Worm (Caenorhabditis elegans): ENCODE measurements around the gene col-150.
"Not testable (repeated sequence)": the region's sequence is repeated elsewhere in the genome, so short reads cannot be mapped to it uniquely, and the experiment has no call there.

The col-150 gene

ce11 chrV:10294549-10294948 lies at the start of gene col-150:
Gene col-150 (minus strand): TSS chrV:10294649.
- no peak for TF ChIP-seq unc-62 (GFP tag; optimal IDR thresholded peaks at IDR 0.05)

DNA sequence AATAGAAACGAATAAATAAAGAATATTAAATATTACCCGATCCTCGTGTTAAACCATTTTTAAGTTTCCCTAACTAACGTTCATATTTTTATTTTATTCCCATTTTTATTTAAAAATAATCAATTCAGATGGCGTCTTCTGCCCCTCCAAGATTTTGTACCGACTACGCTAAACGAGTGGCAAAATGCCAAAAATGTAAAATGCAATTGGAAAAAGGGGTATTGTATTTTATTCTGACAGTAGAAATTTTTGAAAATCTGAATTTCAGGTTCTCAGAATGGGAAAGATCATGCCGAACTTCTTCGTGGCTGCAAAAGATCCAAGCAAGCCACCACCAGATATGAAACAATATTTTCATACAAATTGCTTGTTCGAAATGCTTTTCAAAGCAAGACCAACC lies 48.5 kb upstream of the col-150 start, which contains the start of gene K07C5.3:
Gene K07C5.3, plus strand, starts transcription at position 129 of the 400 bp plus-strand sequence.
- TF ChIP-seq unc-62 (GFP tag; optimal IDR thresholded peaks at IDR 0.05), result no peak

ce11 chrV:10341905-10342328 lies 47.5 kb upstream of the col-150 start, which contains the start of gene K07C5.13:
Gene K07C5.13 (plus strand): TSS chrV:10342055.
- not testable (repeated sequence) for TF ChIP-seq unc-62 (GFP tag; optimal IDR thresholded peaks at IDR 0.05)

DNA sequence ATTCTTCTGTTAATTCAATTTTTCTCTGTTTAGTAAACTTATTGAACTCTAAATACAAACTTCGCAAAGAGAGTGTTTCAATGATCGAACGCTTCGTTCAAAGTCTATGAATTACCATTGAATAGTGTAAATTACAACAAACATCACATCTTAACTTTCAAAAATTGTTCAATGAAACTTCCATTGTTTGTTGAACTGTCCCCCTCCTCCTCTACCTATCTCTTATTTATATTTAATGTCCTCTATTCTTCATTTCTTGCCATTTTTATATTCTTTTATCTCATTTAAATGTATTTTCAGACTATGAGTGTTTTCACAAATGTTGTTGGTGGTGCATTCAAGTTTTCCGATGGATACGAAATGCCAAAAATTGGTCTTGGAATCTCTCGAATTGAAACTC lies 44.8 kb upstream of the col-150 start, which contains the start of gene K07C5.2:
Gene K07C5.2, plus strand, starts transcription at position 301 of the 400 bp plus-strand sequence.
- TF ChIP-seq unc-62 (GFP tag; optimal IDR thresholded peaks at IDR 0.05), result no peak

- TF ChIP-seq unc-62 (GFP tag; optimal IDR thresholded peaks at IDR 0.05), result no peak
These were observed 44.0 kb upstream of the col-150 start, which contains the start of gene arx-2 for ce11 chrV:10338305-10338992. Gene arx-2 (minus strand): TSS chrV:10338355.

DNA sequence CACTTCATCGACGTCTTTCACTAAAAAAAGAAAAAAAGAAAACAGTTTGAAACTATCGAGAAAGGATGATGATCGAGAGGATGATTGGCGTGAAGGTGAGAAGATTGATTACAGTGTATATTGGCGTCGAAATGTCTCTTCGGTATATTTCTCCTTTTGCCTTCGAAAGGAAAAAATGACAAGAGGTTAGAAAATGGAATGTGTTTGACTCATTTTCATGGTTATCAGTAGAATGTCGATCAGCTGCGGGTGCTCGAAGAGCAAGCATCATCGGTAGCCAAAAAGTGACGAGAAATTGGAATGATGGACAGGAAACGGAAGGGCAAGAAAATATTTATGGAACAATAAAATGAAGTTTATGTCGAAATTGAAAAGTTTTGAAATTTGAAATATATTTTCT lies 39.4 kb upstream of the col-150 start:
- TF ChIP-seq unc-62 (GFP tag; optimal IDR thresholded peaks at IDR 0.05), result no peak

ce11 chrV:10332012-10332411 lies 37.6 kb upstream of the col-150 start, which contains the start of gene crm-1:
Gene crm-1 (minus strand): TSS chrV:10332112.
- TF ChIP-seq unc-62 (GFP tag; optimal IDR thresholded peaks at IDR 0.05), result no peak

ce11 chrV:10328080-10328479 lies 33.6 kb upstream of the col-150 start:
- TF ChIP-seq unc-62 (GFP tag; optimal IDR thresholded peaks at IDR 0.05), result no peak

DNA sequence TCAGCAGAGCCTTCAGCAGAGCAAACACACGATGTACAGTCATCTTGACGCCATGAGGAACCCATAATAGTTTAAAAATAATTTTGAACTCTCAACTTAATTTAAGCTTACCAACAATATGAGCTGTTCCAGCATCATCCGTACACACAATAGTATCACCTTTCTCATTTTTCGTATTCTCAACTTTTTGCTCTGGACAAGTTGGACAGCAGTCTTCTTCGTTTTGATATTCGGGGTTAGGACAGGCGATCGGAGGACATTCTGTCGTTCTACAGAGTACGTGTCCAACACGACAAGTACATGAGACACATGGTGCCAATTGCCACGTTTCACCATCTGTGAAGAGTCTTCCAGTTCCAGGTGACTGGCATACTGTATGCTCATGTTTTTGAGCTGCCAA lies 29.1 kb upstream of the col-150 start:
- TF ChIP-seq unc-62 (GFP tag; optimal IDR thresholded peaks at IDR 0.05), result no peak

DNA sequence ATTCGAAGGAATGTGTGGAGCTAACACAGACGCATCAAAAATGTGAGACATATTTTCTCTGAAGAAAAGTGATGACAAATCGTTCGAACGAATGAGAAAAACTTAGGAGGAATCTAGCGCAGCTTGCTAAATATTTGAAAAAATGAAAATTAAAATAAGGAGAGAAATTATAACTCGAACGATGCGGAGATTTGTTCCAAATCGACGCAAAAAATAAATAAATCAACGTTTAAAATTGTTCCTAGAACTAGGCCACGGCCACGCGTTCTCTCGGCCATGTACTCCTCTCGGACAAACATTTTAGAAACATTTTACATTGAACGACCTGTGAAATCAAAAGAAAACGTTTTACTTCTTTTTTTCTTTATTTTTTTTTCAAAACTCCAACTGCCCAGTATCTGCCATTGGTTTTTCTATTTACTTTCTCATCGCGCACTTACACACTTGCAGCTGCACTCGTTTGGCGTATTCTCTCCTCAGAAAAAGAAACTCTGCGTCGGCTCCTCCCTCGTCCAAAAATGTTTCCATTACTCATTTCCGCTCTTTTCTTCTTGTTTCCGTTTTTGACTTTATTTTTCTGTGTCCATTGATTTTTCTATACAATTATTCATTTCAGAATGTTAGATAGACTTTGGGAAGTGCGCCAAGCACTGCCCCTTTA lies 25.8 kb upstream of the col-150 start, which contains the start of the genes gna-1 and B0024.13:
Gene gna-1, minus strand, starts transcription at position 51 of the 661 bp plus-strand sequence.
Gene B0024.13, plus strand, starts transcription at position 611 of the 661 bp plus-strand sequence.
- no peak for TF ChIP-seq unc-62 (GFP tag; optimal IDR thresholded peaks at IDR 0.05)

- no peak for TF ChIP-seq unc-62 (GFP tag; optimal IDR thresholded peaks at IDR 0.05)
These were observed 25.0 kb upstream of the col-150 start, which contains the start of gene B0024.11 for ce11 chrV:10319434-10319833. Gene B0024.11 (minus strand): TSS chrV:10319534.

ce11 chrV:10317294-10317693 lies 22.8 kb upstream of the col-150 start, which contains the start of gene asps-1:
Gene asps-1 (minus strand): TSS chrV:10317394.
- no peak for TF ChIP-seq unc-62 (GFP tag; optimal IDR thresholded peaks at IDR 0.05)

DNA sequence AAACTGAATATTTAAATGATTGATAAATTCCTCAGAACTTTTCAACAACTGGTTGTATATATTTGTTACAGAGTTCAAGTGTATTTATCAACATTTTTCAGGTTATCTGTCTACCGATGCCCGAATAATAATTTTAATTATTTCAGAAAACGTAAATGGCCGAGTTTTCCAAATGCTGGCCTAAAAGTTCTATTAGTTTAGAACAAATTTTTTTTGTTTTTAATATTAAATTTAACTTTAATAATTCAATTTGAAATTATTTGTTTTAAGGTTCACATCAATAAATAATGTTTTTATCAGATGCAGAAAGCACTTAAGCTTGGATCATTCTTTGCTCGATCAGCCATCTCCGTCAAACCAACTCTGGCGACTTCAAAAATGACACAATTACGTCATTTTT lies 19.9 kb upstream of the col-150 start, which contains the start of gene trx-2:
Gene trx-2, plus strand, starts transcription at position 301 of the 400 bp plus-strand sequence.
- no peak for TF ChIP-seq unc-62 (GFP tag; optimal IDR thresholded peaks at IDR 0.05)

DNA sequence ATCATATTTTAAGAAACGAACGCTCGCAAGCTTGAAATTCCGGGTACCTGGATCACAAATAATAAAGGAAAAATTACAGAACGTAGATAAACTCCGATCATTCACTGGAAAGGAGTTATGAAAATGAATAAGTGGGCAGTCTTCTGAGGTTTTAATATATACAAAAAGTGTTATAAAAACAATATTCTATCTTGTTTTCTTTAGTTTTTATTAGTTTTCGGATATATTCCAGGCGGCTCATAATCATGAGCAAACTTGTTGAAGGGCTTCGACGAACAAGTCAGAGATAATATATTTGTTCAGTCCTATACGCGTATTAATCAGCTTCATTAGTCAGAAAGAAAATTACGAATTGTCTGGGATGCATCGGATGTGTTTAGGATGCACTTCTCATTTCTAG lies 19.5 kb upstream of the col-150 start, which contains the start of gene gcy-6:
Gene gcy-6, minus strand, starts transcription at position 101 of the 400 bp plus-strand sequence.
- no peak for TF ChIP-seq unc-62 (GFP tag; optimal IDR thresholded peaks at IDR 0.05)

- no peak for TF ChIP-seq unc-62 (GFP tag; optimal IDR thresholded peaks at IDR 0.05)
These were observed 12.8 kb upstream of the col-150 start, which contains the start of gene che-12 for ce11 chrV:10307283-10307682. Gene che-12 (minus strand): TSS chrV:10307383.

ce11 chrV:10297099-10297498 lies 2.6 kb upstream of the col-150 start, which contains the start of gene B0024.4:
Gene B0024.4 (plus strand): TSS chrV:10297399.
- TF ChIP-seq unc-62 (GFP tag; optimal IDR thresholded peaks at IDR 0.05), result no peak
